Worm (Caenorhabditis elegans) whole organism, L4 larva: ENCODE data around the gene icln-1.

Source experiments
- F10B5.3 ChIP-seq: sonication (generic microtip); optimal IDR thresholded peaks from 2 replicates; lab custom pipeline; 2016; ENCODE audit warnings: mild to moderate bottlenecking, missing genetic modification characterization, missing compliant biosample characterization
- F37D6.2 ChIP-seq: sonication (generic microtip); optimal IDR thresholded peaks from 2 replicates; lab custom pipeline; 2016; ENCODE audit warnings: mild to moderate bottlenecking, missing genetic modification characterization, missing compliant biosample characterization
- R02D3.7 ChIP-seq: fragments of 150-350 bp; sonication (generic microtip); optimal IDR thresholded peaks from 3 replicates; lab custom pipeline; 2014; ENCODE audit warnings: missing biosample characterization, missing genetic modification characterization
- T20F7.1 ChIP-seq: fragments of 200-800 bp; sonication (Bioruptor generic); optimal IDR thresholded peaks from 2 replicates; lab custom pipeline; 2018; ENCODE audit warnings: mild to moderate bottlenecking, missing genetic modification characterization, missing compliant biosample characterization
- T26A8.4 ChIP-seq: fragments of 200-800 bp; sonication (Bioruptor generic); IDR thresholded peaks from 2 replicates; pipeline ENCODE4 v1.3.6; 2022; ENCODE audit warnings: missing genetic modification characterization, missing compliant biosample characterization
- Y75B8A.6 ChIP-seq: fragments of 200-800 bp; sonication (Bioruptor generic); IDR thresholded peaks from 2 replicates; pipeline ENCODE4 v1.3.6; 2022; ENCODE audit warnings: missing genetic modification reagents, missing genetic modification characterization, missing compliant biosample characterization
- ZK337.2 ChIP-seq: fragments of 200-800 bp; sonication (Bioruptor generic); IDR thresholded peaks from 2 replicates; pipeline ENCODE4 v1.3.6; 2022; ENCODE audit warnings: missing genetic modification reagents, missing genetic modification characterization, missing compliant biosample characterization
- aha-1 ChIP-seq: fragments of 150-350 bp; peaks from one replicate; lab custom pipeline; 2014; ENCODE audit warnings: missing biosample characterization, missing genetic modification characterization
- aly-2 ChIP-seq: sonication (generic microtip); optimal IDR thresholded peaks from 2 replicates; lab custom pipeline; 2018; ENCODE audit warnings: missing biosample characterization, missing genetic modification characterization
- arid-1 ChIP-seq: fragments of 200-800 bp; sonication (Bioruptor generic); conservative IDR thresholded peaks from 2 replicates; pipeline ENCODE4 v1.3.6; 2022; ENCODE audit warnings: missing genetic modification reagents, missing genetic modification characterization, missing compliant biosample characterization
- ceh-20 ChIP-seq: fragments of 200-800 bp; sonication (Bioruptor generic); IDR thresholded peaks from 2 replicates; pipeline ENCODE4 v1.3.6; 2022; ENCODE audit warnings: missing genetic modification reagents, missing genetic modification characterization, missing compliant biosample characterization
- ces-1 ChIP-seq: fragments of 150-350 bp; sonication (generic microtip); optimal IDR thresholded peaks from 4 replicates; lab custom pipeline; 2014; ENCODE audit warnings: missing biosample characterization, missing genetic modification reagents, missing genetic modification characterization
- cey-2 ChIP-seq: sonication (generic microtip); optimal IDR thresholded peaks from 3 replicates; lab custom pipeline; 2017; ENCODE audit warnings: missing genetic modification characterization, mild to moderate bottlenecking, missing compliant biosample characterization, antibody characterized with exemption, borderline replicate concordance; ENCODE audit not compliant: insufficient read depth
- ctbp-1 ChIP-seq: fragments of 200-800 bp; sonication (Bioruptor generic); IDR thresholded peaks from 2 replicates; pipeline ENCODE4 v1.3.6; 2022; ENCODE audit warnings: missing genetic modification reagents, missing genetic modification characterization, missing compliant biosample characterization
- daf-12 ChIP-seq: fragments of 150-350 bp; optimal IDR thresholded peaks from 2 replicates; lab custom pipeline; 2014; ENCODE audit warnings: missing biosample characterization, missing genetic modification reagents, missing genetic modification characterization
- daf-16 ChIP-seq, 3 experiments: sonication (generic microtip); optimal IDR thresholded peaks; 2 replicates each; lab custom pipeline; 2016 to 2017; ENCODE audit warnings: missing genetic modification characterization in 3 of 3, missing genetic modification reagents in 3 of 3, mild to moderate bottlenecking in 2 of 3, missing compliant biosample characterization in 2 of 3, missing biosample characterization in 1 of 3, moderate library complexity in 1 of 3
- dmd-6 ChIP-seq: fragments of 200-800 bp; sonication (Bioruptor generic); IDR thresholded peaks from 2 replicates; pipeline ENCODE4 v1.3.6; 2022; ENCODE audit warnings: missing genetic modification reagents, missing genetic modification characterization, missing compliant biosample characterization
- dve-1 ChIP-seq: sonication (generic microtip); optimal IDR thresholded peaks from 2 replicates; lab custom pipeline; 2017; ENCODE audit warnings: antibody characterized with exemption, mild to moderate bottlenecking, missing genetic modification characterization, missing compliant biosample characterization; ENCODE audit not compliant: insufficient read depth
- fos-1 ChIP-seq: fragments of 150-350 bp; optimal IDR thresholded peaks from 2 replicates; lab custom pipeline; 2014; ENCODE audit warnings: missing biosample characterization, missing genetic modification characterization
- hif-1 ChIP-seq, 2 experiments: sonication (generic microtip); optimal IDR thresholded peaks; 2 replicates each; lab custom pipeline; 2016 to 2017; ENCODE audit warnings: missing compliant biosample characterization in 2 of 2, missing genetic modification characterization in 2 of 2, missing genetic modification reagents in 2 of 2, missing genotype in 2 of 2, mild to moderate bottlenecking in 1 of 2
- hlh-30 ChIP-seq: sonication (generic microtip); optimal IDR thresholded peaks from 2 replicates; lab custom pipeline; 2017; ENCODE audit warnings: antibody characterized with exemption, mild to moderate bottlenecking, missing genetic modification characterization, missing compliant biosample characterization; ENCODE audit not compliant: insufficient read depth
- lim-7 ChIP-seq: fragments of 200-800 bp; sonication (Bioruptor generic); IDR thresholded peaks from 2 replicates; pipeline ENCODE4 v1.3.6; 2022; ENCODE audit warnings: missing genetic modification characterization, missing compliant biosample characterization
- lin-15B ChIP-seq: fragments of 150-350 bp; sonication (generic microtip); optimal IDR thresholded peaks from 3 replicates; lab custom pipeline; 2014; ENCODE audit warnings: missing biosample characterization, missing genetic modification characterization
- lin-39 ChIP-seq: fragments of 150-350 bp; optimal IDR thresholded peaks from 2 replicates; lab custom pipeline; 2014; ENCODE audit warnings: missing biosample characterization, missing genetic modification reagents, missing genetic modification characterization
- madf-5 ChIP-seq, 2 experiments: fragments of 200-800 bp; sonication (Bioruptor generic); IDR thresholded peaks; 2 replicates each; pipeline ENCODE4 v1.3.6; 2022; ENCODE audit warnings: missing compliant biosample characterization in 2 of 2, missing genetic modification characterization in 2 of 2
- mdl-1 ChIP-seq, 2 experiments: fragments of 150-350 bp in 1 of 2; sonication (generic microtip) in 1 of 2; optimal IDR thresholded peaks; 2 replicates each; lab custom pipeline; 2014 to 2017; ENCODE audit warnings: missing biosample characterization in 2 of 2, missing genetic modification characterization in 2 of 2
- mxl-3 ChIP-seq: fragments of 200-800 bp; sonication (Bioruptor generic); optimal IDR thresholded peaks from 2 replicates; lab custom pipeline; 2018; ENCODE audit warnings: mild to moderate bottlenecking, missing genetic modification characterization, missing compliant biosample characterization
- nhr-11 ChIP-seq: fragments of 150-350 bp; optimal IDR thresholded peaks from 2 replicates; lab custom pipeline; 2014; ENCODE audit warnings: missing biosample characterization, missing genetic modification characterization
- nhr-111 ChIP-seq: fragments of 200-800 bp; sonication (Bioruptor generic); optimal IDR thresholded peaks from 2 replicates; lab custom pipeline; 2018; ENCODE audit warnings: mild to moderate bottlenecking, missing genetic modification characterization, missing compliant biosample characterization
- nhr-28 ChIP-seq: fragments of 150-350 bp; optimal IDR thresholded peaks from 2 replicates; lab custom pipeline; 2014; ENCODE audit warnings: missing biosample characterization, missing genetic modification characterization
- nhr-41 ChIP-seq: fragments of 200-800 bp; sonication (Bioruptor generic); IDR thresholded peaks from 2 replicates; pipeline ENCODE4 v1.3.6; 2022; ENCODE audit warnings: missing genetic modification reagents, missing genetic modification characterization, missing compliant biosample characterization
- pha-4 ChIP-seq, 2 experiments: fragments of 150-350 bp in 1 of 2; fragments of 200-800 bp in 1 of 2; sonication (Bioruptor generic) in 1 of 2; IDR thresholded peaks in 1 of 2; optimal IDR thresholded peaks in 1 of 2; 2 replicates each; pipeline versions ENCODE4 v1.3.6 to Lab custom; 2014 to 2022; ENCODE audit warnings: missing genetic modification characterization in 2 of 2, missing genetic modification reagents in 2 of 2, missing biosample characterization in 1 of 2, missing compliant biosample characterization in 1 of 2
- tag-97 ChIP-seq: fragments of 200-800 bp; sonication (Bioruptor generic); IDR thresholded peaks from 2 replicates; pipeline ENCODE4 v1.3.6; 2022; ENCODE audit warnings: missing genetic modification characterization, missing compliant biosample characterization
- tra-1 ChIP-seq: fragments of 200-800 bp; sonication (Bioruptor generic); IDR thresholded peaks from 2 replicates; pipeline ENCODE4 v1.3.6; 2022; ENCODE audit warnings: missing genetic modification reagents, missing genetic modification characterization, missing compliant biosample characterization
- zag-1 ChIP-seq: fragments of 150-350 bp; optimal IDR thresholded peaks from 2 replicates; lab custom pipeline; 2014; ENCODE audit warnings: missing biosample characterization, missing genetic modification characterization
- zfp-3 ChIP-seq: fragments of 200-800 bp; sonication (Bioruptor generic); conservative IDR thresholded peaks from 2 replicates; pipeline ENCODE4 v1.3.6; 2022; ENCODE audit warnings: missing genetic modification reagents, missing genetic modification characterization, missing compliant biosample characterization
- zip-11 ChIP-seq: fragments of 200-800 bp; sonication (Bioruptor generic); IDR thresholded peaks from 2 replicates; pipeline ENCODE4 v1.3.6; 2022; ENCODE audit warnings: missing genetic modification characterization, missing compliant biosample characterization
- ztf-11 ChIP-seq: fragments of 150-350 bp; optimal IDR thresholded peaks from 2 replicates; lab custom pipeline; 2014; ENCODE audit warnings: missing biosample characterization, missing genetic modification characterization
- ztf-7 ChIP-seq: fragments of 150-350 bp; optimal IDR thresholded peaks from 2 replicates; lab custom pipeline; 2014; ENCODE audit warnings: missing biosample characterization, missing genetic modification characterization

icln-1 gene

ce11 chrIV:9051510-9052175 is 43.8 kb downstream of the icln-1 start:
- TF ChIP-seq dmd-6 (GFP tag; lab: Robert Waterston, UW) (no peak), ztf-7 (tag; lab: Kevin White, UChicago) (no peak), hif-1 (tag; optimal IDR thresholded peaks at IDR 0.05; lab: Kevin White, UChicago) (peak; percentile 44 to 52), mdl-1 (tag; optimal IDR thresholded peaks at IDR 0.05; lab: Kevin White, UChicago) (peak in 1 of 2 experiments; percentile 12), aha-1 (peak; percentile 96), zag-1 (no peak), ZK337.2 (no peak), dve-1 (peak; percentile 23), lin-39 (tag; lab: Kevin White, UChicago) (no peak), nhr-28 (tag; lab: Kevin White, UChicago) (peak; percentile 93), pha-4 (GFP tag; IDR thresholded peaks at IDR 0.05; lab: Robert Waterston, UW) (no peak), pha-4 (tag; optimal IDR thresholded peaks at IDR 0.05; lab: Kevin White, UChicago) (no peak), zip-11 (GFP tag; lab: Robert Waterston, UW) (no peak), F10B5.3 (tag; lab: Kevin White, UChicago) (no peak), Y75B8A.6 (no peak), ceh-20 (GFP tag; lab: Robert Waterston, UW) (no peak), F37D6.2 (tag; lab: Kevin White, UChicago) (no peak), tag-97 (GFP tag; lab: Robert Waterston, UW) (no peak), T26A8.4 (GFP tag; lab: Robert Waterston, UW) (no peak), cey-2 (peak; percentile 41)

ce11 chrIV:9051036-9051435 is 44.4 kb downstream of the icln-1 start:
- TF ChIP-seq lim-7 (GFP tag; lab: Robert Waterston, UW) (no peak), tra-1 (GFP tag; lab: Robert Waterston, UW) (no peak), nhr-111 (no peak), nhr-28 (tag; lab: Kevin White, UChicago) (peak; percentile 77), ces-1 (GFP tag; lab: Kevin White, UChicago) (no peak), hlh-30 (tag; lab: Kevin White, UChicago) (peak; percentile 23), aha-1 (peak; percentile 83), arid-1 (no peak)

- TF ChIP-seq ztf-11 (tag; lab: Kevin White, UChicago) (no peak), ceh-20 (GFP tag; lab: Robert Waterston, UW) (no peak), madf-5 (GFP tag; IDR thresholded peaks at IDR 0.05; lab: Robert Waterston, UW) (no peak), dmd-6 (GFP tag; lab: Robert Waterston, UW) (no peak), daf-12 (tag; lab: Kevin White, UChicago) (no peak), nhr-11 (tag; lab: Kevin White, UChicago) (no peak), zfp-3 (no peak), F37D6.2 (tag; lab: Kevin White, UChicago) (no peak), aly-2 (tag; lab: Kevin White, UChicago) (no peak), ctbp-1 (GFP tag; lab: Robert Waterston, UW) (no peak), lin-15B (tag; lab: Kevin White, UChicago) (no peak), fos-1 (tag; lab: Kevin White, UChicago) (no peak), mxl-3 (no peak), R02D3.7 (tag; lab: Kevin White, UChicago) (no peak), nhr-41 (no peak), tag-97 (GFP tag; lab: Robert Waterston, UW) (no peak), daf-16 (GFP tag; optimal IDR thresholded peaks at IDR 0.05; lab: Kevin White, UChicago) (no peak), daf-16 (tag; optimal IDR thresholded peaks at IDR 0.05; lab: Kevin White, UChicago) (no peak), T20F7.1 (GFP tag; lab: Kevin White, UChicago) (no peak)
These were observed 50.2 kb downstream of the icln-1 start, which contains the start of gene Y73F4A.1 for ce11 chrIV:9045252-9045651. Y73F4A.1 (minus strand) TSS chrIV:9045352.
